Worm (Caenorhabditis elegans): Measurements from ENCODE around the gene F40G12.10.

The F40G12.10 gene

ce11 chrV:14267326-14267942 lies 15.9 kb upstream of the F40G12.10 start:
- no peak for TF ChIP-seq skn-1 (tag; optimal IDR thresholded peaks at IDR 0.05)
- no peak for TF ChIP-seq aly-2 (tag; optimal IDR thresholded peaks at IDR 0.05)
- no peak for TF ChIP-seq F16B12.6 (tag; optimal IDR thresholded peaks at IDR 0.05)
- no peak for TF ChIP-seq nhr-85 (tag)
- no peak for TF ChIP-seq sptf-1 (tag; optimal IDR thresholded peaks at IDR 0.05)

DNA sequence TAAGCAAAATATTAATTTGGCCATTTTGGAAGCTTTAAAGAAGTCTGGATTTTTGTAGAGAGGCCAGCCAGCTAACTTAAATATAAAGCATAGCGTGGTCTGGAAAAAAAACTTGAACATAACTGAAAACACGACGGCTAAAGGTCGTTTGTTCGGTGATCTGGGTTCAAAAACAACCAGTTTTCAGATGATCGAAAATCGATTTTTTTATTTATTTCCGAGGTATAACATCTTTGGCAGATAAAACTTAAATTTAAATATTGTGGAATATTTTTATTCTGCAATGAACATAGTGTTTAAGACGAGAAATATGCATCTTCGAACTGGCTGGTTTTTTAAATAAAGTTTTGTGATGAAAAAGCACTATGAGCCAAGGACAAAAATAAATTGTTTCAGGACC lies 14.7 kb upstream of the F40G12.10 start, which contains the start of gene F40G12.4:
F40G12.4 (minus strand) TSS at position 101 of the 400 bp plus-strand sequence.
- TF ChIP-seq unc-62 (GFP tag; optimal IDR thresholded peaks at IDR 0.05), result no peak
- no peak for TF ChIP-seq nhr-11 (tag; optimal IDR thresholded peaks at IDR 0.05)
- TF ChIP-seq ceh-8 (GFP tag; optimal IDR thresholded peaks at IDR 0.05), result no peak
- TF ChIP-seq efl-3 (GFP tag; optimal IDR thresholded peaks at IDR 0.05), result no peak
- no peak for TF ChIP-seq nhr-76 (tag; optimal IDR thresholded peaks at IDR 0.05)
- TF ChIP-seq nhr-28 (tag; optimal IDR thresholded peaks at IDR 0.05), result no peak
- no peak for TF ChIP-seq hlh-4 (tag; optimal IDR thresholded peaks at IDR 0.05)
- TF ChIP-seq fkh-4 (tag; optimal IDR thresholded peaks at IDR 0.05; ENCODE audit: borderline replicate concordance), result no peak

DNA sequence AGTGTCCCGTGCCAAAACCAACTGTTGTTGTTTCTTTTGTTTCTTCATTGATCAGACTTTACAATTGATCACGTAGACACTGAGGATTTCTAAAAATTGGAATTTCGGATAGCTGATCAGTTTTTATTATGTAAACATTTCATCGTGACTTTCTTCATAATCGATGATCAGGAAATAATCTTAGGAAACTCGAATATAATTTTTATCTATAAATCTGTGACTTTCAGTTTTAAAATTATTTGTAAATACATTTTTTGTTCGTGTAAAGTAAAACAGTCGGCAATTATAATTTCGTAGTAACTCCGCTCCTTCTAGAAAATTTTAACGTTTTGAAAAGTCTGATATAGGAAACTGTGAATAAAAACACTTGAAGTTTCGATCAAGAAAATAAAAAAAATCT lies 12.6 kb upstream of the F40G12.10 start, which contains the start of gene F40G12.5:
F40G12.5 (minus strand) TSS at position 101 of the 400 bp plus-strand sequence.
- TF ChIP-seq unc-30 (tag; optimal IDR thresholded peaks at IDR 0.05), result no peak
- TF ChIP-seq lir-3 (tag; optimal IDR thresholded peaks at IDR 0.05; ENCODE audit: poor library complexity), result no peak
- TF ChIP-seq tlp-1 (tag; optimal IDR thresholded peaks at IDR 0.05), result no peak
- TF ChIP-seq fos-1 (tag; optimal IDR thresholded peaks at IDR 0.05), result no peak
- no peak for TF ChIP-seq nhr-84 (tag; optimal IDR thresholded peaks at IDR 0.05)
- TF ChIP-seq lsy-2 (tag; optimal IDR thresholded peaks at IDR 0.05), result no peak
- TF ChIP-seq nhr-76 (tag; optimal IDR thresholded peaks at IDR 0.05), result no peak
- no peak for TF ChIP-seq pqm-1 (tag; optimal IDR thresholded peaks at IDR 0.05)
- no peak for TF ChIP-seq jun-1 (tag; optimal IDR thresholded peaks at IDR 0.05)
- TF ChIP-seq vab-15 (tag; optimal IDR thresholded peaks at IDR 0.05), result no peak
- TF ChIP-seq ama-1 (optimal IDR thresholded peaks at IDR 0.05), result no peak
- TF ChIP-seq elt-3 (tag; optimal IDR thresholded peaks at IDR 0.05), result no peak
- no peak for TF ChIP-seq fkh-4 (tag; optimal IDR thresholded peaks at IDR 0.05; ENCODE audit: borderline replicate concordance)
- no peak for TF ChIP-seq C04F5.9 (tag; optimal IDR thresholded peaks at IDR 0.05)
- TF ChIP-seq lin-39 (tag; optimal IDR thresholded peaks at IDR 0.05), result no peak
- no peak for TF ChIP-seq unc-86 (tag; optimal IDR thresholded peaks at IDR 0.05)
- TF ChIP-seq rnt-1 (tag; optimal IDR thresholded peaks at IDR 0.05), result no peak
- no peak for TF ChIP-seq mep-1 (tag; optimal IDR thresholded peaks at IDR 0.05)

- no peak for TF ChIP-seq elt-3 (tag; optimal IDR thresholded peaks at IDR 0.05)
- TF ChIP-seq swsn-7 (tag; optimal IDR thresholded peaks at IDR 0.05), result no peak
- TF ChIP-seq nhr-19 (GFP tag; conservative IDR thresholded peaks at IDR 0.05), result no peak
- no peak for TF ChIP-seq nhr-12 (tag; optimal IDR thresholded peaks at IDR 0.05)
- no peak for TF ChIP-seq unc-30 (tag; optimal IDR thresholded peaks at IDR 0.05)
- TF ChIP-seq egl-13 (tag; optimal IDR thresholded peaks at IDR 0.05), result no peak
- no peak for TF ChIP-seq sptf-1 (tag; optimal IDR thresholded peaks at IDR 0.05)
- no peak for TF ChIP-seq nhr-28 (tag; optimal IDR thresholded peaks at IDR 0.05)
- TF ChIP-seq nhr-77 (tag; optimal IDR thresholded peaks at IDR 0.05), result no peak
- no peak for TF ChIP-seq unc-130 (tag; optimal IDR thresholded peaks at IDR 0.05)
- no peak for TF ChIP-seq egl-27 (tag; optimal IDR thresholded peaks at IDR 0.05)
- TF ChIP-seq mab-9 (GFP tag; IDR thresholded peaks at IDR 0.05), result no peak
- TF ChIP-seq blmp-1 (tag; optimal IDR thresholded peaks at IDR 0.05), result no peak
- no peak for TF ChIP-seq grh-1 (GFP tag; IDR thresholded peaks at IDR 0.05)
- TF ChIP-seq mep-1 (tag; optimal IDR thresholded peaks at IDR 0.05), result no peak
- TF ChIP-seq pag-3 (tag; optimal IDR thresholded peaks at IDR 0.05; ENCODE audit: borderline replicate concordance, insufficient read depth), result no peak
- no peak for TF ChIP-seq zag-1 (tag; optimal IDR thresholded peaks at IDR 0.05)
- TF ChIP-seq fkh-8 (tag; optimal IDR thresholded peaks at IDR 0.05), result no peak
- no peak for TF ChIP-seq vab-15 (tag; optimal IDR thresholded peaks at IDR 0.05)
- no peak for TF ChIP-seq xbp-1 (tag; optimal IDR thresholded peaks at IDR 0.05)
Observed at ce11 chrV:14273019-14273418, 10.3 kb upstream of the F40G12.10 start, which contains the start of gene F40G12.6. TSS of gene F40G12.6 (minus strand) at chrV:14273119.
